Worm (Caenorhabditis elegans) whole organism, L2 larva: ENCODE data around the gene C43H6.12.

Experiments used
- alr-1 ChIP-seq: fragments of 150-350 bp; optimal IDR thresholded peaks from 2 replicates; lab custom pipeline; 2014; ENCODE audit warnings: missing biosample characterization, missing genetic modification characterization
- ama-1 ChIP-seq: fragments of 150-350 bp; optimal IDR thresholded peaks from 2 replicates; lab custom pipeline; 2018; ENCODE audit warnings: inconsistent platforms
- elt-3 ChIP-seq: sonication (generic microtip); optimal IDR thresholded peaks from 2 replicates; lab custom pipeline; 2017; ENCODE audit warnings: missing biosample characterization, missing genetic modification characterization
- lsy-2 ChIP-seq, 2 experiments: fragments of 150-350 bp in 1 of 2; sonication (generic microtip) in 1 of 2; optimal IDR thresholded peaks; 2 replicates each; lab custom pipeline; 2014 to 2017; ENCODE audit warnings: missing biosample characterization in 2 of 2, missing genetic modification characterization in 2 of 2
- unc-39 ChIP-seq: fragments of 150-350 bp; optimal IDR thresholded peaks from 2 replicates; lab custom pipeline; 2014; ENCODE audit warnings: missing biosample characterization, missing genetic modification characterization

ce11 chrX:2407167-2407566 is 2.2 kb upstream of the C43H6.12 start, which contains the start of gene mtpn-1:
- TF ChIP-seq unc-39 (tag; lab: Kevin White, UChicago) (no peak), elt-3 (tag; lab: Kevin White, UChicago) (no peak), ama-1 (lab: Kevin White, UChicago) (no peak), lsy-2 (tag; optimal IDR thresholded peaks at IDR 0.05; lab: Kevin White, UChicago) (no peak), alr-1 (tag; lab: Kevin White, UChicago) (no peak)
